Worm (Caenorhabditis elegans): ENCODE data around the gene rcq-5.

DNA sequence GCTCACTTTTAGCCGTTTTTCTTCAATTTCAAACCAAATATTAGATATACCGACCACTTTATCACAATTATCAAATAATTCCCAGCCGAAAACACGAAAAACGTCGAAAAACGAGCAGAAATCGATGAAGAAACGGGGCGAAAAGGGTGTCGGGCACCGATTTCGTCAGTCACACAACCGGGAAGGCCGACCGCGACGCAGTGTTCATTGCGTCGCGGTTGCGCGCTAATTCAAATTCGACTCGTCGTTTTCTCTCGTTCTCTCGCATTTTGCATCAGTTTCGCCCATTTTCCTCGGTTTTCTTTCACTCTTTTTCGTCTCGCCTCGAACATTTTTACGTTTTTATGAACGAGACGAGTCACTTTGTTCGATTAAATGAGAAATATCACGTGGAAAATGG, 29.8 kb upstream of the rcq-5 start:
- TF ChIP-seq ztf-11 (tag; optimal IDR thresholded peaks at IDR 0.05) (no peak), sptf-1 (tag; optimal IDR thresholded peaks at IDR 0.05) (peak; percentile 45), drap-1 (GFP tag; optimal IDR thresholded peaks at IDR 0.05) (no peak), hlh-1 (tag; optimal IDR thresholded peaks at IDR 0.05) (peak; percentile 43), elt-3 (tag; optimal IDR thresholded peaks at IDR 0.05) (no peak), mab-5 (tag; optimal IDR thresholded peaks at IDR 0.05) (no peak), elt-1 (tag; optimal IDR thresholded peaks at IDR 0.05; ENCODE audit: borderline replicate concordance, insufficient read depth) (no peak), ces-1 (GFP tag; optimal IDR thresholded peaks at IDR 0.05) (peak; percentile 83)

Measured in whole organism, mixed stage, embryonic.